Worm (Caenorhabditis elegans) whole organism, L4 larva: Measurements from ENCODE around the gene Y57A10A.24.

Source experiments
- ama-1 ChIP-seq: fragments of 150-350 bp; optimal IDR thresholded peaks from 2 replicates; lab custom pipeline; 2014; ENCODE audit warnings: inconsistent platforms, mixed read lengths
- egl-43 ChIP-seq: fragments of 200-800 bp; sonication (Bioruptor generic); IDR thresholded peaks from 2 replicates; pipeline ENCODE4 v1.3.6; 2022; ENCODE audit warnings: missing genetic modification reagents, missing genetic modification characterization, missing compliant biosample characterization
- lim-7 ChIP-seq: fragments of 200-800 bp; sonication (Bioruptor generic); IDR thresholded peaks from 2 replicates; pipeline ENCODE4 v1.3.6; 2022; ENCODE audit warnings: missing genetic modification characterization, missing compliant biosample characterization
- nhr-25 ChIP-seq: sonication (generic microtip); optimal IDR thresholded peaks from 2 replicates; lab custom pipeline; 2017; ENCODE audit warnings: missing genetic modification characterization, mild to moderate bottlenecking, missing compliant biosample characterization, antibody characterized with exemption, moderate library complexity, borderline replicate concordance; ENCODE audit not compliant: insufficient read depth
- nhr-28 ChIP-seq: fragments of 150-350 bp; optimal IDR thresholded peaks from 2 replicates; lab custom pipeline; 2014; ENCODE audit warnings: missing biosample characterization, missing genetic modification characterization
- pha-4 ChIP-seq, 2 experiments: fragments of 150-350 bp in 1 of 2; fragments of 200-800 bp in 1 of 2; sonication (Bioruptor generic) in 1 of 2; IDR thresholded peaks in 1 of 2; optimal IDR thresholded peaks in 1 of 2; 2 replicates each; pipeline versions ENCODE4 v1.3.6 to Lab custom; 2014 to 2022; ENCODE audit warnings: missing genetic modification characterization in 2 of 2, missing genetic modification reagents in 2 of 2, missing biosample characterization in 1 of 2, missing compliant biosample characterization in 1 of 2
- saeg-2 ChIP-seq: fragments of 200-800 bp; sonication (Bioruptor generic); IDR thresholded peaks from 2 replicates; pipeline ENCODE4 v1.3.6; 2022; ENCODE audit warnings: missing genetic modification reagents, missing genetic modification characterization, missing compliant biosample characterization
- skn-1 ChIP-seq: fragments of 150-350 bp; optimal IDR thresholded peaks from 2 replicates; lab custom pipeline; 2014; ENCODE audit warnings: missing biosample characterization, missing genetic modification characterization
- snpc-4 ChIP-seq: fragments of 150-350 bp; optimal IDR thresholded peaks from 2 replicates; lab custom pipeline; 2014; ENCODE audit warnings: missing biosample characterization, missing genetic modification characterization
- unc-130 ChIP-seq: sonication (generic microtip); optimal IDR thresholded peaks from 2 replicates; lab custom pipeline; 2016; ENCODE audit warnings: missing genetic modification reagents, missing genetic modification characterization, missing compliant biosample characterization
- unc-62 ChIP-seq, 3 experiments: fragments of 150-350 bp in 1 of 3; sonication (generic microtip); optimal IDR thresholded peaks in 2 of 3; peaks in 1 of 3; 1 replicate in 1 of 3; 2 replicates in 2 of 3; lab custom pipeline; 2014 to 2017; ENCODE audit warnings: missing biosample characterization in 3 of 3, missing genetic modification characterization in 3 of 3, missing genetic modification reagents in 3 of 3, missing genotype in 1 of 3
- ztf-11 ChIP-seq: fragments of 150-350 bp; optimal IDR thresholded peaks from 2 replicates; lab custom pipeline; 2014; ENCODE audit warnings: missing biosample characterization, missing genetic modification characterization

DNA sequence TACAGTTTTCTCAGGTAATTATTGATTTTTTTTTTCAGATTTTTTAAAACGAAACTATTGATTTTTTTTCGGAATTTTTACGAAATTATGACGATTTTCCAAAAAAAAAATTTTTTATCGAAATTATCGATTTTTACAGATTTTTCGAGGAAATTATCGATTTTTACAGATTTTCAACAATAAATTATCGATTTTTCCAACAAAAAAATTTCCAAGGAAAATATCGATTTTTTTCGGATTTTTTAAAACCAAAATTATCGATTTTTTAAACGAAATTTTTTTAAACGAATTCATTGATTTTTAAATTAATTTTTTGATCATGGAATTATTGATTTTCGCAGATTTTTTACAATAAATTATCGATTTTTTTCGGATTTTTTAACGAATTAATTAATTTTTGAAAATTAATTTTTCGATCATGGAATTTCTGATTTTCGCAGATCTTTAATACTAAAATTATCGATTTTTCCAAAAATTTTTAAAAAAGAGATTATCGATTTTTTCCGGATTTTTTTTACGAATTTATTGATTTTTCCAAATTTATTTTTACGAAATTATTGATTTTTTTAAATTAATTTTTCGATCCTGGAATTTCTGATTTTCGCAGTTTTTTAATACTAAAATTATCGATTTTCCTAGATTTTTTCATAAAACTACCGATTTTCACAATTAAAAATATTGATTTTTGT is 12.9 kb downstream of the Y57A10A.24 start:
- TF ChIP-seq lim-7 (GFP tag; lab: Robert Waterston, UW) (no peak), nhr-28 (no peak), skn-1 (tag; lab: Kevin White, UChicago) (no peak), ama-1 (no peak), pha-4 (GFP tag; IDR thresholded peaks at IDR 0.05; lab: Robert Waterston, UW) (no peak), pha-4 (tag; optimal IDR thresholded peaks at IDR 0.05; lab: Kevin White, UChicago) (no peak), snpc-4 (tag; lab: Kevin White, UChicago) (no peak), nhr-25 (no peak), egl-43 (no peak), unc-62 (GFP tag; optimal IDR thresholded peaks at IDR 0.05 in 1 of 2; lab: Kevin White, UChicago) (no peak), unc-62 (tag; optimal IDR thresholded peaks at IDR 0.05; lab: Kevin White, UChicago) (no peak), ztf-11 (tag; lab: Kevin White, UChicago) (no peak), unc-130 (GFP tag; lab: Kevin White, UChicago) (no peak), saeg-2 (GFP tag; lab: Robert Waterston, UW) (no peak)
